Worm (Caenorhabditis elegans) whole organism, L4/young adult: ENCODE results near the gene srw-98.

Experiments used
- W03F9.2 ChIP-seq: fragments of 150-350 bp; optimal IDR thresholded peaks from 2 replicates; lab custom pipeline; 2014; ENCODE audit warnings: missing biosample characterization, missing genetic modification characterization
- dao-5 ChIP-seq: sonication (generic microtip); optimal IDR thresholded peaks from 2 replicates; lab custom pipeline; 2016; ENCODE audit warnings: missing genotype, missing genetic modification characterization, moderate library complexity, missing compliant biosample characterization
- him-1 ChIP-seq: sonication (generic microtip); optimal IDR thresholded peaks from 2 replicates; lab custom pipeline; 2016; ENCODE audit warnings: missing genotype, missing genetic modification reagents, missing genetic modification characterization, missing compliant biosample characterization

Gene srw-98

ce11 chrV:1631717-1632116 is 46.4 kb downstream of the srw-98 start, which contains the start of gene irld-17:
irld-17 (plus strand) TSS chrV:1632017.
- TF ChIP-seq dao-5 (tag; lab: Kevin White, UChicago) (no peak), W03F9.2 (no peak), him-1 (tag; lab: Kevin White, UChicago) (no peak)

ce11 chrV:1631148-1631547 is 47.0 kb downstream of the srw-98 start, which contains the start of gene Y46H3D.8:
Y46H3D.8 (minus strand) TSS chrV:1631248.
- no peak for TF ChIP-seq him-1 (tag; lab: Kevin White, UChicago)
- TF ChIP-seq dao-5 (tag; lab: Kevin White, UChicago) = no peak
- TF ChIP-seq W03F9.2 = no peak

ce11 chrV:1629329-1629728 is 48.8 kb downstream of the srw-98 start, which contains the start of gene nhr-238:
nhr-238 (minus strand) TSS chrV:1629432.
- TF ChIP-seq dao-5 (tag; lab: Kevin White, UChicago) = no peak
- TF ChIP-seq him-1 (tag; lab: Kevin White, UChicago) = no peak
- no peak for TF ChIP-seq W03F9.2

- TF ChIP-seq him-1 (tag; lab: Kevin White, UChicago) = no peak
- no peak for TF ChIP-seq W03F9.2
- TF ChIP-seq dao-5 (tag; lab: Kevin White, UChicago) = no peak
Measured at ce11 chrV:1627269-1627668, 50.9 kb downstream of the srw-98 start.

- TF ChIP-seq him-1 (tag; lab: Kevin White, UChicago) = no peak
- TF ChIP-seq dao-5 (tag; lab: Kevin White, UChicago) = no peak
- TF ChIP-seq W03F9.2 = no peak
Measured at ce11 chrV:1626720-1627119, 51.4 kb downstream of the srw-98 start, which contains the start of gene nhr-237. nhr-237 (minus strand) TSS chrV:1626820.
